Fruit fly (Drosophila melanogaster) whole organism, embryonic: Measurements from ENCODE around the gene Rpn9.
A peak's percentile ranks its signal among the peaks of the same experiment; 100 is the strongest.

ENCODE experiments used
- Abd-B ChIP-seq: fragments of 200-800 bp; sonication (Bioruptor generic); optimal IDR thresholded peaks from 2 replicates; lab custom pipeline; 2018; ENCODE audit warnings: missing biosample characterization, mild to moderate bottlenecking, missing genetic modification characterization, moderate library complexity
- Ada2b ChIP-seq: fragments of 200-800 bp; sonication (Bioruptor generic); IDR thresholded peaks from 2 replicates; pipeline ENCODE4 v1.3.6; 2022; ENCODE audit warnings: missing biosample characterization, missing genetic modification characterization
- Atf6 ChIP-seq: fragments of 200-800 bp; sonication (Bioruptor generic); IDR thresholded peaks from 2 replicates; pipeline ENCODE4 v1.3.6; 2022; ENCODE audit warnings: missing biosample characterization, missing genetic modification characterization
- BEAF-32 ChIP-seq: fragments of 200-800 bp; sonication (Bioruptor generic); optimal IDR thresholded peaks from 3 replicates; lab custom pipeline; 2017; ENCODE audit warnings: missing biosample characterization, missing genetic modification characterization, mild to moderate bottlenecking, moderate library complexity, missing genetic modification reagents
- CG10147 ChIP-seq: fragments of 200-800 bp; sonication (Bioruptor generic); optimal IDR thresholded peaks from 2 replicates; lab custom pipeline; 2019; ENCODE audit warnings: missing biosample characterization, mild to moderate bottlenecking, missing genetic modification characterization, moderate library complexity
- CG10209 ChIP-seq: fragments of 200-800 bp; sonication (Bioruptor generic); optimal IDR thresholded peaks from 3 replicates; lab custom pipeline; 2017; ENCODE audit warnings: missing biosample characterization, mild to moderate bottlenecking, missing genetic modification characterization, missing genetic modification reagents
- CG10366 ChIP-seq: fragments of 200-800 bp; sonication (Bioruptor generic); IDR thresholded peaks from 2 replicates; pipeline ENCODE4 v1.3.6; 2022; ENCODE audit warnings: missing biosample characterization, missing genetic modification characterization
- CG13287 ChIP-seq: fragments of 200-800 bp; sonication (Bioruptor generic); IDR thresholded peaks from 2 replicates; pipeline ENCODE4 v1.3.6; 2022; ENCODE audit warnings: missing biosample characterization, missing genetic modification characterization; ENCODE audit not compliant: partially characterized antibody
- CG13775 ChIP-seq: fragments of 200-800 bp; sonication (Bioruptor generic); optimal IDR thresholded peaks from 3 replicates; lab custom pipeline; 2017; ENCODE audit warnings: missing biosample characterization, mild to moderate bottlenecking, missing genetic modification characterization
- CG13894 ChIP-seq: fragments of 200-800 bp; sonication (Bioruptor generic); optimal IDR thresholded peaks from 3 replicates; lab custom pipeline; 2018; ENCODE audit warnings: missing biosample characterization, mild to moderate bottlenecking, missing genetic modification characterization, moderate library complexity
- CG14710 ChIP-seq: fragments of 200-800 bp; sonication (Bioruptor generic); optimal IDR thresholded peaks from 3 replicates; lab custom pipeline; 2019; ENCODE audit warnings: missing biosample characterization, mild to moderate bottlenecking, missing genetic modification characterization, moderate library complexity
- CG1603 ChIP-seq: fragments of 200-800 bp; sonication (Bioruptor generic); optimal IDR thresholded peaks from 2 replicates; lab custom pipeline; 2019; ENCODE audit warnings: missing biosample characterization, mild to moderate bottlenecking, missing genetic modification characterization, moderate library complexity
- CG16779 ChIP-seq: fragments of 200-800 bp; sonication (Bioruptor generic); IDR thresholded peaks from 2 replicates; pipeline ENCODE4 v1.3.6; 2022; ENCODE audit warnings: missing biosample characterization, missing genetic modification characterization
- CG2116 ChIP-seq: fragments of 200-800 bp; sonication (Bioruptor generic); optimal IDR thresholded peaks from 3 replicates; lab custom pipeline; 2018; ENCODE audit warnings: missing biosample characterization, mild to moderate bottlenecking, missing genetic modification characterization
- CG3163 ChIP-seq: fragments of 200-800 bp; sonication (Bioruptor generic); optimal IDR thresholded peaks from 3 replicates; lab custom pipeline; 2016; ENCODE audit warnings: missing biosample characterization, missing genetic modification characterization
- CG5953 ChIP-seq: fragments of 200-800 bp; sonication (Bioruptor generic); IDR thresholded peaks from 2 replicates; pipeline ENCODE4 v1.3.6; 2022; ENCODE audit warnings: missing biosample characterization, missing genetic modification characterization
- CG6254 ChIP-seq: fragments of 200-800 bp; sonication (Bioruptor generic); optimal IDR thresholded peaks from 3 replicates; lab custom pipeline; 2017; ENCODE audit warnings: mild to moderate bottlenecking, missing biosample characterization, missing genetic modification reagents, missing genetic modification characterization
- CG6689 ChIP-seq: fragments of 200-800 bp; sonication (Bioruptor generic); IDR thresholded peaks from 2 replicates; pipeline ENCODE4 v1.3.6; 2022; ENCODE audit warnings: missing biosample characterization, missing genetic modification characterization
- CG7372 ChIP-seq: fragments of 200-800 bp; sonication (Bioruptor generic); IDR thresholded peaks from 2 replicates; pipeline ENCODE4 v1.3.6; 2022; ENCODE audit warnings: missing biosample characterization, missing genetic modification characterization
- CG7745 ChIP-seq: fragments of 200-800 bp; sonication (Bioruptor generic); optimal IDR thresholded peaks from 2 replicates; lab custom pipeline; 2018; ENCODE audit warnings: missing biosample characterization, mild to moderate bottlenecking, missing genetic modification characterization, moderate library complexity
- Doc3 ChIP-seq: fragments of 200-800 bp; sonication (Bioruptor generic); IDR thresholded peaks from 3 replicates; pipeline ENCODE4 v1.3.6; 2022; ENCODE audit warnings: missing biosample characterization, missing genetic modification characterization; ENCODE audit not compliant: partially characterized antibody
- Dp ChIP-seq: fragments of 200-800 bp; sonication (Bioruptor generic); optimal IDR thresholded peaks from 2 replicates; lab custom pipeline; 2018; ENCODE audit warnings: missing biosample characterization, mild to moderate bottlenecking, missing genetic modification characterization, moderate library complexity
- Dref ChIP-seq: fragments of 200-800 bp; sonication (Bioruptor generic); IDR thresholded peaks from 2 replicates; pipeline ENCODE4 v1.3.6; 2022; ENCODE audit warnings: missing biosample characterization, missing genetic modification characterization
- Ets65A ChIP-seq: fragments of 200-800 bp; sonication (Bioruptor generic); peaks from one replicate; lab custom pipeline; 2016; ENCODE audit warnings: missing biosample characterization, missing genetic modification characterization
- H2.0 ChIP-seq: fragments of 200-800 bp; sonication (Bioruptor generic); IDR thresholded peaks from 2 replicates; pipeline ENCODE4 v1.3.6; 2022; ENCODE audit warnings: missing biosample characterization, missing genetic modification characterization
- Hand ChIP-seq: fragments of 200-800 bp; sonication (Bioruptor generic); optimal IDR thresholded peaks from 2 replicates; lab custom pipeline; 2017; ENCODE audit warnings: mild to moderate bottlenecking, missing biosample characterization, missing genetic modification reagents, missing genetic modification characterization
- Hey ChIP-seq: fragments of 200-800 bp; sonication (Bioruptor generic); optimal IDR thresholded peaks from 3 replicates; lab custom pipeline; 2018; ENCODE audit warnings: missing biosample characterization, mild to moderate bottlenecking, missing genetic modification characterization
- HmgZ ChIP-seq: fragments of 200-800 bp; sonication (Bioruptor generic); optimal IDR thresholded peaks from 2 replicates; lab custom pipeline; 2018; ENCODE audit warnings: missing biosample characterization, mild to moderate bottlenecking, missing genetic modification characterization
- Sox102F ChIP-seq: fragments of 200-800 bp; sonication (Bioruptor generic); optimal IDR thresholded peaks from 2 replicates; lab custom pipeline; 2018; ENCODE audit warnings: missing biosample characterization, mild to moderate bottlenecking, missing genetic modification characterization, moderate library complexity
- Sry-δ ChIP-seq: fragments of 200-800 bp; sonication (Bioruptor generic); optimal IDR thresholded peaks from 2 replicates; lab custom pipeline; 2016; ENCODE audit warnings: missing biosample characterization, missing genetic modification characterization
- Xbp1 ChIP-seq: fragments of 200-800 bp; sonication (Bioruptor generic); optimal IDR thresholded peaks from 3 replicates; lab custom pipeline; 2016; ENCODE audit warnings: missing biosample characterization, mild to moderate bottlenecking, missing genetic modification characterization
- Xrp1 ChIP-seq: fragments of 200-800 bp; sonication (Bioruptor generic); IDR thresholded peaks from 2 replicates; pipeline ENCODE4 v1.3.6; 2022; ENCODE audit warnings: missing biosample characterization, missing genetic modification characterization
- al ChIP-seq: fragments of 200-800 bp; sonication (Bioruptor generic); IDR thresholded peaks from 2 replicates; pipeline ENCODE4 v1.3.6; 2022; ENCODE audit warnings: missing biosample characterization, missing genetic modification characterization
- ara ChIP-seq: fragments of 200-800 bp; sonication (Bioruptor generic); IDR thresholded peaks from 2 replicates; pipeline ENCODE4 v1.3.6; 2022; ENCODE audit warnings: missing biosample characterization, missing genetic modification characterization
- cad ChIP-seq: fragments of >200 bp; optimal IDR thresholded peaks from 2 replicates; lab custom pipeline; 2017; ENCODE audit warnings: missing biosample characterization, missing genetic modification characterization
- dpn ChIP-seq, 2 experiments: fragments of 200-800 bp; sonication (Bioruptor generic); optimal IDR thresholded peaks; 3 replicates each; lab custom pipeline; 2016; ENCODE audit warnings: missing biosample characterization in 2 of 2, missing genetic modification characterization in 2 of 2
- insv ChIP-seq, 2 experiments: fragments of 200-800 bp; sonication (Bioruptor generic); optimal IDR thresholded peaks; 3 replicates each; lab custom pipeline; 2016 to 2018; ENCODE audit warnings: missing biosample characterization in 2 of 2, missing genetic modification characterization in 2 of 2
- luna ChIP-seq: fragments of 200-800 bp; sonication (Bioruptor generic); optimal IDR thresholded peaks from 2 replicates; lab custom pipeline; 2016; ENCODE audit warnings: missing biosample characterization, missing genetic modification characterization
- nau ChIP-seq: fragments of 200-800 bp; sonication (Bioruptor generic); optimal IDR thresholded peaks from 3 replicates; lab custom pipeline; 2017; ENCODE audit warnings: missing biosample characterization, mild to moderate bottlenecking, missing genetic modification characterization, missing genetic modification reagents
- phol ChIP-seq: fragments of 200-800 bp; sonication (Bioruptor generic); optimal IDR thresholded peaks from 3 replicates; lab custom pipeline; 2018; ENCODE audit warnings: missing biosample characterization, mild to moderate bottlenecking, missing genetic modification characterization, moderate library complexity
- rib ChIP-seq: fragments of 200-800 bp; sonication (Bioruptor generic); IDR thresholded peaks from 2 replicates; pipeline ENCODE4 v1.3.6; 2022; ENCODE audit warnings: missing biosample characterization, missing genetic modification characterization
- run ChIP-seq: fragments of 200-800 bp; sonication (Bioruptor generic); optimal IDR thresholded peaks from 3 replicates; lab custom pipeline; 2018; ENCODE audit warnings: missing biosample characterization, mild to moderate bottlenecking, missing genetic modification characterization
- schlank ChIP-seq: fragments of 200-800 bp; sonication (Bioruptor generic); optimal IDR thresholded peaks from 2 replicates; lab custom pipeline; 2018; ENCODE audit warnings: missing biosample characterization, mild to moderate bottlenecking, missing genetic modification characterization
- ssp ChIP-seq: fragments of 200-800 bp; sonication (Bioruptor generic); IDR thresholded peaks from 2 replicates; pipeline ENCODE4 v1.3.6; 2022; ENCODE audit warnings: missing biosample characterization, missing genetic modification characterization
- stwl ChIP-seq: fragments of 200-800 bp; sonication (Bioruptor generic); optimal IDR thresholded peaks from 3 replicates; lab custom pipeline; 2018; ENCODE audit warnings: missing biosample characterization, mild to moderate bottlenecking, missing genetic modification characterization, moderate library complexity
- sug ChIP-seq: fragments of 200-800 bp; optimal IDR thresholded peaks from 2 replicates; lab custom pipeline; 2019; ENCODE audit warnings: missing biosample characterization, mild to moderate bottlenecking, missing genetic modification characterization, moderate library complexity
- tna ChIP-seq: fragments of 200-800 bp; sonication (Bioruptor generic); IDR thresholded peaks from 2 replicates; pipeline ENCODE4 v1.3.6; 2022; ENCODE audit warnings: missing biosample characterization, missing genetic modification characterization; ENCODE audit not compliant: partially characterized antibody
- vvl ChIP-seq: fragments of 200-800 bp; sonication (Bioruptor generic); IDR thresholded peaks from 2 replicates; pipeline ENCODE4 v1.3.6; 2022; ENCODE audit warnings: missing biosample characterization, missing genetic modification characterization

Gene Rpn9

dm6 chr3R:23763015-23763414 is 29.8 kb upstream of the Rpn9 start, which contains the start of gene udt (continued):
- TF ChIP-seq schlank (tag; lab: Kevin White, UChicago) (no peak), run (tag; lab: Kevin White, UChicago) (no peak), Ada2b (GFP tag; lab: Robert Waterston, UW) (no peak), ara (GFP tag; lab: Robert Waterston, UW) (peak; percentile 38; the same call in 1 of the 2 replicates), al (no peak), CG1603 (tag; lab: Kevin White, UChicago) (peak; percentile 53), CG10366 (no peak), CG6254 (GFP tag; lab: Kevin White, UChicago) (no peak), CG10147 (GFP tag; lab: Kevin White, UChicago) (no peak), BEAF-32 (GFP tag; lab: Kevin White, UChicago) (peak; percentile 20), insv (GFP tag; optimal IDR thresholded peaks at IDR 0.05; lab: Kevin White, UChicago) (no peak), CG7745 (tag; lab: Kevin White, UChicago) (no peak), H2.0 (GFP tag; lab: Robert Waterston, UW) (no peak), rib (GFP tag; lab: Robert Waterston, UW) (peak; percentile 34; the same call in 1 of the 2 replicates), Sox102F (GFP tag; lab: Kevin White, UChicago) (no peak), Sry-δ (GFP tag; lab: Kevin White, UChicago) (peak; percentile 10), CG6689 (GFP tag; lab: Robert Waterston, UW) (no peak), CG13287 (peak; percentile 33; the same call in 1 of the 2 replicates), Xbp1 (GFP tag; lab: Kevin White, UChicago) (no peak), CG3163 (GFP tag; lab: Kevin White, UChicago) (no peak), CG7372 (GFP tag; lab: Robert Waterston, UW) (no peak), Abd-B (peak; percentile 46), cad (GFP tag; lab: Kevin White, UChicago) (no peak), tna (GFP tag; lab: Robert Waterston, UW) (0 out of 2 replicates have a peak, but pooled peaks have one; percentile 10), CG5953 (GFP tag; lab: Robert Waterston, UW) (no peak), CG2116 (GFP tag; lab: Kevin White, UChicago) (peak; percentile 19), CG16779 (no peak), CG10209 (peak; percentile 11), Doc3 (GFP tag; lab: Robert Waterston, UW) (no peak), stwl (peak; percentile 86), Xrp1 (GFP tag; lab: Robert Waterston, UW) (0 out of 2 replicates have a peak, but pooled peaks have one; percentile 14), Ets65A (GFP tag; lab: Kevin White, UChicago) (no peak), luna (GFP tag; lab: Kevin White, UChicago) (peak; percentile 4), CG14710 (tag; lab: Kevin White, UChicago) (peak; percentile 26), sug (tag; lab: Kevin White, UChicago) (no peak), ssp (no peak), Atf6 (GFP tag; lab: Robert Waterston, UW) (no peak), CG13775 (GFP tag; lab: Kevin White, UChicago) (no peak), Dp (peak; percentile 27), CG13894 (no peak), Hey (tag; lab: Kevin White, UChicago) (no peak), vvl (GFP tag; lab: Robert Waterston, UW) (peak; percentile 27; the same call in 1 of the 2 replicates), dpn (GFP tag; optimal IDR thresholded peaks at IDR 0.05; lab: Kevin White, UChicago) (peak in 1 of 2 experiments; percentile 13), Dref (GFP tag; lab: Robert Waterston, UW) (0 out of 2 replicates have a peak, but pooled peaks have one; percentile 34), nau (GFP tag; lab: Kevin White, UChicago) (no peak), HmgZ (tag; lab: Kevin White, UChicago) (no peak), Hand (no peak), phol (tag; lab: Kevin White, UChicago) (peak; percentile 20)
